Worm (Caenorhabditis elegans) whole organism, L4 larva: ENCODE data around the gene F09C6.12.

ENCODE experiments used
- fkh-10 ChIP-seq: fragments of 150-350 bp; optimal IDR thresholded peaks from 2 replicates; lab custom pipeline; 2014; ENCODE audit warnings: missing biosample characterization, missing genetic modification reagents, missing genetic modification characterization
- hif-1 ChIP-seq, 2 experiments: sonication (generic microtip); optimal IDR thresholded peaks; 2 replicates each; lab custom pipeline; 2016 to 2017; ENCODE audit warnings: missing compliant biosample characterization in 2 of 2, missing genetic modification characterization in 2 of 2, missing genetic modification reagents in 2 of 2, missing genotype in 2 of 2, mild to moderate bottlenecking in 1 of 2
- hlh-11 ChIP-seq: fragments of 200-800 bp; sonication (Bioruptor generic); optimal IDR thresholded peaks from 2 replicates; lab custom pipeline; 2018; ENCODE audit warnings: mild to moderate bottlenecking, missing genetic modification characterization, missing compliant biosample characterization
- hlh-30 ChIP-seq: sonication (generic microtip); optimal IDR thresholded peaks from 2 replicates; lab custom pipeline; 2017; ENCODE audit warnings: antibody characterized with exemption, mild to moderate bottlenecking, missing genetic modification characterization, missing compliant biosample characterization; ENCODE audit not compliant: insufficient read depth
- nhr-111 ChIP-seq: fragments of 200-800 bp; sonication (Bioruptor generic); optimal IDR thresholded peaks from 2 replicates; lab custom pipeline; 2018; ENCODE audit warnings: mild to moderate bottlenecking, missing genetic modification characterization, missing compliant biosample characterization
- nhr-6 ChIP-seq: fragments of 150-350 bp; optimal IDR thresholded peaks from 2 replicates; lab custom pipeline; 2014; ENCODE audit warnings: missing biosample characterization, missing genetic modification characterization

DNA sequence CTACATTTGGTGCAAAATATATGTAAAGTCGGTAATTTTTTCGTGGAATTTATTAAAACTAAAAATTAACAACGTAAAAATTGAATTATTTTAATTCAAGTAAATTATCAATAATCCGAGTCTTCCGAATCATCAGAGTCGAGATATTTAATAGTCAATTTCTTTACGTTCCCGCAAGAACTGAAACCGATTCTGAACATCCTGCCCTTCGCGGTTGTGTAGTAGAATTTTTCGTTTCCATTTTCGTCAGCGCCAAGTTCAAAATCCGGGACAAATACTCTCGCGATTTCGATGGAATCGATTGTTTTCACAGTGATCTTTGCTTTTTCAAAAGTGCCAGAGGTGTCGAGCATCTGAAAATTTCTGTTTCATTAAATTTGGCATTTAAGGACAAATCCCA lies 37.0 kb downstream of the F09C6.12 start:
- TF ChIP-seq fkh-10 (GFP tag; lab: Kevin White, UChicago) (no peak), nhr-6 (tag; lab: Kevin White, UChicago) (no peak), hlh-11 (tag; lab: Kevin White, UChicago) (no peak), nhr-111 (no peak), hif-1 (tag; optimal IDR thresholded peaks at IDR 0.05; lab: Kevin White, UChicago) (no peak), hlh-30 (tag; lab: Kevin White, UChicago) (no peak)
